Worm (Caenorhabditis elegans) whole organism, L3 larva: Measurements from ENCODE around the gene T20D3.14.

Experiments used
- nhr-11 ChIP-seq: fragments of 150-350 bp; optimal IDR thresholded peaks from 2 replicates; lab custom pipeline; 2014; ENCODE audit warnings: missing biosample characterization, missing genetic modification characterization
- nhr-77 ChIP-seq: fragments of 150-350 bp; optimal IDR thresholded peaks from 2 replicates; lab custom pipeline; 2014; ENCODE audit warnings: missing biosample characterization, missing genetic modification characterization

DNA sequence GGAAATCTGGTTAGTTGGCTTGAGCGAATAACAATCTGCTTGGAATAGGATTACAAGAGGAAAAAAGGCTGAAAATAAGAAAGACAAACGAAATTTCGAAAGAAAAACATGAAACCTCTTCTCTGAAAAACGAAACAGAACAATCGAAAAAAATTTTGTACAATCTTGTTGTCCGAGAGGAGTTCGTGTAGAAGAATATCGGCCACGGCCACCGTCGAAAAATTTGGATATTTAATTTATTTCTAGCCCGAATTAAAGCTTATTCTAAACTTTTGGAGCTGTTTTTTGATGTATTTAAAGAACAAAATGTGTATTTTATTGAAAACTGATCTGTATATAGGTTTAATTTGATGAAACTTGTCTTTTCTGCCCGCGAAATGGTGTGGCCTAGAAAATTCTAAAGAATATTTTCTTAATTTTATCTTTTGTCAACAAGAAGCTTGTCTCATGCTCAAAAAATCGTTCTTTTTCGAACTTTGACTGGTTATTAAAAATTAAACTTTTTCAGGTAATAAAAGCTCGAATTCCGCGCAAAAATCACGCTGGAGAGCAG is 905 bp upstream of the T20D3.14 start, which contains the start of gene T20D3.5:
- TF ChIP-seq nhr-77 (tag; lab: Kevin White, UChicago) (no peak), nhr-11 (tag; lab: Kevin White, UChicago) (no peak)
